Worm (Caenorhabditis elegans): ENCODE results near the gene odr-8.

The odr-8 gene

ce11 chrIV:6576728-6577101 lies 5.8 kb downstream of the odr-8 start:
- TF ChIP-seq nhr-23 (tag; optimal IDR thresholded peaks at IDR 0.05) (no peak), unc-55 (GFP tag; optimal IDR thresholded peaks at IDR 0.05) (peak; percentile 22), F13H6.1 (tag; optimal IDR thresholded peaks at IDR 0.05) (peak; percentile 80), nhr-12 (tag; optimal IDR thresholded peaks at IDR 0.05) (no peak), dmd-4 (tag; optimal IDR thresholded peaks at IDR 0.05) (no peak), ztf-1 (GFP tag; conservative IDR thresholded peaks at IDR 0.05) (no peak), nhr-129 (tag; optimal IDR thresholded peaks at IDR 0.05) (peak; percentile 50), egl-27 (tag; optimal IDR thresholded peaks at IDR 0.05) (peak; percentile 57), aly-2 (tag; optimal IDR thresholded peaks at IDR 0.05) (no peak), skn-1 (tag; optimal IDR thresholded peaks at IDR 0.05) (no peak), R02D3.7 (tag; optimal IDR thresholded peaks at IDR 0.05) (no peak), lsy-2 (tag; optimal IDR thresholded peaks at IDR 0.05) (peak in 1 of 2 experiments; percentile 52), blmp-1 (tag; optimal IDR thresholded peaks at IDR 0.05; ENCODE audit: insufficient read depth) (peak; percentile 9), ceh-82 (tag; optimal IDR thresholded peaks at IDR 0.05) (no peak), C34F6.9 (tag; optimal IDR thresholded peaks at IDR 0.05) (peak; percentile 40), sma-9 (GFP tag; optimal IDR thresholded peaks at IDR 0.05) (peak; percentile 59), sma-9 (tag; optimal IDR thresholded peaks at IDR 0.05) (no peak), snpc-4 (tag; optimal IDR thresholded peaks at IDR 0.05) (no peak), ztf-4 (tag; optimal IDR thresholded peaks at IDR 0.05) (no peak), sma-3 (GFP tag; optimal IDR thresholded peaks at IDR 0.05) (peak; percentile 59), ceh-16 (tag; optimal IDR thresholded peaks at IDR 0.05) (no peak), gmeb-1 (tag; optimal IDR thresholded peaks at IDR 0.05) (peak; percentile 51), lin-11 (tag; optimal IDR thresholded peaks at IDR 0.05) (no peak), lin-39 (tag; optimal IDR thresholded peaks at IDR 0.05) (no peak), nhr-25 (tag; optimal IDR thresholded peaks at IDR 0.05) (peak; percentile 59), unc-39 (tag; optimal IDR thresholded peaks at IDR 0.05) (no peak), crh-2 (tag; optimal IDR thresholded peaks at IDR 0.05) (peak; percentile 56), elt-1 (tag; optimal IDR thresholded peaks at IDR 0.05) (no peak), sem-4 (tag; optimal IDR thresholded peaks at IDR 0.05) (no peak), ztf-11 (tag; optimal IDR thresholded peaks at IDR 0.05) (no peak), nhr-237 (tag; optimal IDR thresholded peaks at IDR 0.05) (no peak), Y55F3AM.14 (GFP tag; optimal IDR thresholded peaks at IDR 0.05) (no peak), ZK546.5 (tag; optimal IDR thresholded peaks at IDR 0.05) (no peak), lin-13 (GFP tag; optimal IDR thresholded peaks at IDR 0.05) (peak; percentile 24), nhr-77 (tag; optimal IDR thresholded peaks at IDR 0.05) (no peak), fos-1 (tag; optimal IDR thresholded peaks at IDR 0.05) (peak; percentile 17), nhr-21 (tag; optimal IDR thresholded peaks at IDR 0.05) (peak; percentile 13), mbf-1 (tag; optimal IDR thresholded peaks at IDR 0.05) (no peak), alr-1 (tag; optimal IDR thresholded peaks at IDR 0.05) (no peak)

DNA sequence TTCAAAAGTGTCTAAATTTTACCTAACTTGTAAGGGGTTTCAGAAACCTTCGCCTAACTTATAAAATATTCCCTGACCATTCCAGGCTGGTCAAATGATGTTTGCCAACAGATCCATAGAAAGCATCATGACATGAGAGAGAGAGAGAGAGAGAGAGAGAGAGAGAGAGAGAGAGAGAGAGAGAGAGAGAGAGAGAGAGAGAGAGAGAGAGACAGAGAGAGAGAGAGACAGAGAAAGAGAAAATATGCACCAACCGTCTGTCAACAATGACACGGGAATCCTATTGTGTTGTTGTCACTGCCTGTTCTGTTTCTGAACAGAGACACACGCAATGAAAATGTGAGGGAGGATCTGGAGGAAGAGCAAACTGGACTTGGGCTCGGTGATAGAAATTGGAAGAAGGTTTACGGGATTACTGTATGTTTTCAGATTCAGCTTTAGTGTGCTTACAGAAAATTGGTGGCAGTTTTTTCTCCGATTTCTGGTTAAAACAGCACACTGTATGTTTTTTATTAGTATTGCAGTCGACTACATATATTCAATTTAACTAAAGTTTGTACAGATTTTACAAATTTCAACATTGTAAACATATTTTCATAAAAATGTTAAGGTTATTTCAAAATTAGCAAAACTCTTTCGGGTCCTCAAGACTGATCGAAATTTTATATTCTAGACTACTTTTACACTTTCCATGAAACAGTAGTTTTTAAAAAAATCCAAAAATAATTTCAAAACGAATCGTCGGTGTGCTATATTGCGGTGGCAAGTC lies 6.4 kb downstream of the odr-8 start:
- TF ChIP-seq gmeb-1 (tag; optimal IDR thresholded peaks at IDR 0.05) (peak; percentile 2), nhr-237 (tag; optimal IDR thresholded peaks at IDR 0.05) (no peak), crh-2 (tag; optimal IDR thresholded peaks at IDR 0.05) (peak; percentile 30), sma-3 (GFP tag; optimal IDR thresholded peaks at IDR 0.05) (no peak), nhr-129 (tag; optimal IDR thresholded peaks at IDR 0.05) (peak; percentile 26), alr-1 (tag; optimal IDR thresholded peaks at IDR 0.05) (no peak)

DNA sequence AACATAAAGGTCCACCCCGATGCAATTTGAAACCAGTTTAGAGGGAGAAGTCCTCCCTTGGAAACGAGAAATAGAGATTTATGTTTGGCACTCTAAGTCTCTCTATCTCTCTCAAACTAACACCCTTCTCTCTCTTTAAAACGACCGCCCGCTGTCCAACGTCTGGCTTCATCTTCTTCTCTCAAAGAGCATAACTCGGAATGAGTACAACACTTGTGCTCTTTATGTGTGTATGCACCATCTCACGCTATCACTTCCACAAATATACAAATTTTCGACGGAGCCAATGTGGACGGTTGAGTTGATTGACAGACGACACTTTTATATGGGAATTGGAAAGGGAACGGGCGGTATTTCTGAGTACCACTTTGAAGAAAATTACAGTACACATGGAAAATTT lies 8.2 kb downstream of the odr-8 start:
- peak; percentile 42 for TF ChIP-seq fos-1 (tag; optimal IDR thresholded peaks at IDR 0.05)
- TF ChIP-seq blmp-1 (tag; optimal IDR thresholded peaks at IDR 0.05; ENCODE audit: insufficient read depth), result no peak
- no peak for TF ChIP-seq alr-1 (tag; optimal IDR thresholded peaks at IDR 0.05)
- TF ChIP-seq mbf-1 (tag; optimal IDR thresholded peaks at IDR 0.05), result no peak
- no peak for TF ChIP-seq ztf-4 (tag; optimal IDR thresholded peaks at IDR 0.05)
- TF ChIP-seq C34F6.9 (tag; optimal IDR thresholded peaks at IDR 0.05), result peak; percentile 12

Measured in whole organism, L2 larva.